Worm (Caenorhabditis elegans) whole organism, L4/young adult: ENCODE data around the gene C08F1.6.

Experiments used
- W03F9.2 ChIP-seq: fragments of 150-350 bp; optimal IDR thresholded peaks from 2 replicates; lab custom pipeline; 2014; ENCODE audit warnings: missing biosample characterization, missing genetic modification characterization
- dao-5 ChIP-seq: sonication (generic microtip); optimal IDR thresholded peaks from 2 replicates; lab custom pipeline; 2016; ENCODE audit warnings: missing genotype, missing genetic modification characterization, moderate library complexity, missing compliant biosample characterization
- him-1 ChIP-seq: sonication (generic microtip); optimal IDR thresholded peaks from 2 replicates; lab custom pipeline; 2016; ENCODE audit warnings: missing genotype, missing genetic modification reagents, missing genetic modification characterization, missing compliant biosample characterization

DNA sequence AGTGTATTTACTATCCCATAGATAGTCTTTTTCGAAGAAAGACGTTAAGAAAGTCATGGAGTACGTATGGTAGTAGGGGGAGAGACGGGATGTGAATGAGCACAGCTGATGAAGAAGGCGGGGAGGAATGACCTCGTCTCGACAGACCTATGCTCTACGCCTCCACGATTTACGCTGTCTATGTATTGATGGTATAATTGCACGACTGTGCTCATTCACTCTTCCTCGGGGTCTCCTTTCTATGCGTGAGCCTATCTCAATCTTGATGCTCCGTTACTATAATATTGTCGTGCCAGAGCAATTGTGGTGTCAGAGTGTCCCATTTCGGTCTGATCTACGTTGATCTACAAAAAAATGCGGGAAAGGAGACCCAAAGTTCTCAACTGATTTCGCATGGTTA lies 1.8 kb downstream of the C08F1.6 start, which contains the start of gene C08F1.10:
- TF ChIP-seq W03F9.2, result no peak
- no peak for TF ChIP-seq dao-5 (tag; lab: Kevin White, UChicago)
- no peak for TF ChIP-seq him-1 (tag; lab: Kevin White, UChicago)
